Worm (Caenorhabditis elegans): ENCODE data around the gene nhr-79.

Gene nhr-79

ce11 chrV:19237204-19237603, 25.5 kb upstream of the nhr-79 start, which contains the start of gene fbxb-2:
Gene fbxb-2, minus strand, starts transcription at chrV:19237304.
- TF ChIP-seq scrt-1 (GFP tag; IDR thresholded peaks at IDR 0.05): no peak
- TF ChIP-seq hmg-4 (GFP tag; optimal IDR thresholded peaks at IDR 0.05): no peak
- TF ChIP-seq ceh-36 (tag; optimal IDR thresholded peaks at IDR 0.05): peak; percentile 8

- TF ChIP-seq hmbx-1 (tag; optimal IDR thresholded peaks at IDR 0.05): no peak
- no peak for TF ChIP-seq tbx-11 (GFP tag; IDR thresholded peaks at IDR 0.05)
- no peak for TF ChIP-seq F13C5.2 (tag; optimal IDR thresholded peaks at IDR 0.05)
- TF ChIP-seq flt-1 (GFP tag; IDR thresholded peaks at IDR 0.05): no peak
- no peak for TF ChIP-seq ama-1 (optimal IDR thresholded peaks at IDR 0.05)
- TF ChIP-seq tra-4 (tag; optimal IDR thresholded peaks at IDR 0.05): no peak
- no peak for TF ChIP-seq hmg-4 (GFP tag; optimal IDR thresholded peaks at IDR 0.05)
- no peak for TF ChIP-seq pes-1 (GFP tag; IDR thresholded peaks at IDR 0.05)
- TF ChIP-seq hnd-1 (tag; optimal IDR thresholded peaks at IDR 0.05): no peak
- TF ChIP-seq ceh-36 (tag; optimal IDR thresholded peaks at IDR 0.05): no peak
- no peak for TF ChIP-seq aly-1 (tag; optimal IDR thresholded peaks at IDR 0.05)
These were observed 21.8 kb upstream of the nhr-79 start, which contains the start of gene fbxb-116 for ce11 chrV:19233469-19233868. Gene fbxb-116, plus strand, starts transcription at chrV:19233769.

ce11 chrV:19231167-19231566, 19.5 kb upstream of the nhr-79 start:
- TF ChIP-seq tbx-11 (GFP tag; IDR thresholded peaks at IDR 0.05) (no peak), ceh-36 (tag; optimal IDR thresholded peaks at IDR 0.05) (peak; percentile 95)

- TF ChIP-seq flt-1 (GFP tag; IDR thresholded peaks at IDR 0.05) (no peak), pes-1 (GFP tag; IDR thresholded peaks at IDR 0.05) (no peak), tra-4 (tag; optimal IDR thresholded peaks at IDR 0.05) (no peak), ceh-36 (tag; optimal IDR thresholded peaks at IDR 0.05) (no peak), ets-7 (tag; optimal IDR thresholded peaks at IDR 0.05) (no peak), aly-1 (tag; optimal IDR thresholded peaks at IDR 0.05) (no peak), scrt-1 (GFP tag; IDR thresholded peaks at IDR 0.05) (no peak)
These were observed 18.7 kb upstream of the nhr-79 start, which contains the start of gene sqst-3 for ce11 chrV:19230413-19230812. Gene sqst-3, plus strand, starts transcription at chrV:19230782.

- peak; percentile 20 for TF ChIP-seq ceh-36 (tag; optimal IDR thresholded peaks at IDR 0.05)
These were observed 17.3 kb upstream of the nhr-79 start for ce11 chrV:19228958-19229357.

- TF ChIP-seq ceh-36 (tag; optimal IDR thresholded peaks at IDR 0.05): no peak
These were observed 6.0 kb upstream of the nhr-79 start, which contains the start of gene oac-49 for ce11 chrV:19217675-19218074. Gene oac-49, plus strand, starts transcription at chrV:19217975.

ce11 chrV:19217104-19217503, 5.4 kb upstream of the nhr-79 start, which contains the start of gene srr-2:
Gene srr-2, minus strand, starts transcription at chrV:19217176.
- TF ChIP-seq scrt-1 (GFP tag; IDR thresholded peaks at IDR 0.05): no peak

ce11 chrV:19212354-19212753, 659 bp upstream of the nhr-79 start:
- TF ChIP-seq hnd-1 (tag; optimal IDR thresholded peaks at IDR 0.05) (no peak), tra-4 (tag; optimal IDR thresholded peaks at IDR 0.05) (no peak), ama-1 (optimal IDR thresholded peaks at IDR 0.05) (no peak), pes-1 (GFP tag; IDR thresholded peaks at IDR 0.05) (no peak), sea-1 (GFP tag; conservative IDR thresholded peaks at IDR 0.05) (no peak), ceh-13 (GFP tag; optimal IDR thresholded peaks at IDR 0.05) (no peak), ets-7 (tag; optimal IDR thresholded peaks at IDR 0.05) (no peak), tbx-37 (GFP tag; conservative IDR thresholded peaks at IDR 0.05) (no peak), flt-1 (GFP tag; IDR thresholded peaks at IDR 0.05) (no peak), scrt-1 (GFP tag; IDR thresholded peaks at IDR 0.05) (no peak), hmbx-1 (tag; optimal IDR thresholded peaks at IDR 0.05) (no peak), ceh-36 (tag; optimal IDR thresholded peaks at IDR 0.05) (no peak), F13C5.2 (tag; optimal IDR thresholded peaks at IDR 0.05) (no peak), hmg-4 (GFP tag; optimal IDR thresholded peaks at IDR 0.05) (no peak)

- no peak for TF ChIP-seq aly-1 (tag; optimal IDR thresholded peaks at IDR 0.05)
- no peak for TF ChIP-seq ceh-36 (tag; optimal IDR thresholded peaks at IDR 0.05)
- no peak for TF ChIP-seq tbx-37 (GFP tag; conservative IDR thresholded peaks at IDR 0.05)
- TF ChIP-seq ama-1 (optimal IDR thresholded peaks at IDR 0.05): no peak
- no peak for TF ChIP-seq flt-1 (GFP tag; IDR thresholded peaks at IDR 0.05)
- no peak for TF ChIP-seq ets-7 (tag; optimal IDR thresholded peaks at IDR 0.05)
- TF ChIP-seq B0310.2 (tag; optimal IDR thresholded peaks at IDR 0.05): no peak
- TF ChIP-seq sea-1 (GFP tag; conservative IDR thresholded peaks at IDR 0.05): no peak
- TF ChIP-seq pes-1 (GFP tag; IDR thresholded peaks at IDR 0.05): no peak
- TF ChIP-seq scrt-1 (GFP tag; IDR thresholded peaks at IDR 0.05): no peak
- no peak for TF ChIP-seq ceh-13 (GFP tag; optimal IDR thresholded peaks at IDR 0.05)
- TF ChIP-seq hmbx-1 (tag; optimal IDR thresholded peaks at IDR 0.05): no peak
These were observed 4.8 kb downstream of the nhr-79 start for ce11 chrV:19206911-19207310.

ce11 chrV:19205450-19205849, 6.2 kb downstream of the nhr-79 start:
- TF ChIP-seq pes-1 (GFP tag; IDR thresholded peaks at IDR 0.05) (no peak), hmbx-1 (tag; optimal IDR thresholded peaks at IDR 0.05) (no peak), B0310.2 (tag; optimal IDR thresholded peaks at IDR 0.05) (no peak), ceh-13 (GFP tag; optimal IDR thresholded peaks at IDR 0.05) (no peak), hmg-4 (GFP tag; optimal IDR thresholded peaks at IDR 0.05) (no peak), aly-1 (tag; optimal IDR thresholded peaks at IDR 0.05) (no peak)

All from whole organism, early embryonic.